Fruit fly (Drosophila melanogaster): ENCODE results near the gene GC1.

DNA sequence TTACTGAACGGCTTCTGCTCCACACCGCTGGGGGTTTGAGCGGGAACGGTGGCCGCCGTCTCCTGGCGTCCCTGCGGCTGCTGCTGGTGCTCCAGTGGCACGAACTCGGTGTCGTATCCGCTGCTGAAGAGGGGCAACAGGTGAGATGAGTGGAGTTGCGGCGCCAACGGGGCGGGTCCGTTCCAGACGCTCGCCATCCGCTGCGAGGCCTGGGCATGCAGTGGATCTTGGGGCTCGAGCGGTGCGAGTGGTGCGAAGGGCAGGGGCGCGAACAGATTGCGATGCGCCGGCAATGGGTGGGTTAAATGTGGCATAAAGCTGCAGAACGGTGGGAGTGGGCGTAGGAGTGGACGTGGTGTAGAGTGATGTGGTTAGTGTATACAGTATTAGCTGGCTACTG lies 21.7 kb downstream of the GC1 start:
- TF ChIP-seq CG4360 (GFP tag; IDR thresholded peaks at IDR 0.05) (no peak), HmgD (GFP tag; optimal IDR thresholded peaks at IDR 0.05) (no peak), Hmx (GFP tag; optimal IDR thresholded peaks at IDR 0.05) (no peak), CG3726 (GFP tag; IDR thresholded peaks at IDR 0.05) (no peak), corto (GFP tag; optimal IDR thresholded peaks at IDR 0.05) (no peak), Lhr (GFP tag; optimal IDR thresholded peaks at IDR 0.05) (no peak), CG6813 (GFP tag; optimal IDR thresholded peaks at IDR 0.05) (no peak), Nf-YB (GFP tag; optimal IDR thresholded peaks at IDR 0.05) (no peak), zf30C (GFP tag; optimal IDR thresholded peaks at IDR 0.05) (no peak)
